Fruit fly (Drosophila melanogaster) whole organism, embryonic: ENCODE measurements around the gene CG12645.
A peak's percentile ranks its signal among the peaks of the same experiment; 100 is the strongest.

Source experiments
- ATbp ChIP-seq: fragments of 200-800 bp; sonication (Bioruptor generic); optimal IDR thresholded peaks from 2 replicates; lab custom pipeline; 2017; ENCODE audit warnings: missing biosample characterization, mild to moderate bottlenecking, missing genetic modification characterization, missing genetic modification reagents
- Asciz ChIP-seq: fragments of 200-800 bp; sonication (Bioruptor generic); optimal IDR thresholded peaks from 2 replicates; lab custom pipeline; 2017; ENCODE audit warnings: missing biosample characterization, mild to moderate bottlenecking, missing genetic modification characterization, missing genetic modification reagents
- B-H2 ChIP-seq: fragments of 200-800 bp; sonication (Bioruptor generic); optimal IDR thresholded peaks from 2 replicates; lab custom pipeline; 2018; ENCODE audit warnings: missing biosample characterization, mild to moderate bottlenecking, missing genetic modification characterization
- CG10979 ChIP-seq: fragments of 200-800 bp; sonication (Bioruptor generic); optimal IDR thresholded peaks from 2 replicates; lab custom pipeline; 2018; ENCODE audit warnings: missing biosample characterization, mild to moderate bottlenecking, missing genetic modification characterization, moderate library complexity
- CG12391 ChIP-seq: fragments of 200-800 bp; sonication (Bioruptor generic); optimal IDR thresholded peaks from 3 replicates; lab custom pipeline; 2018; ENCODE audit warnings: missing biosample characterization, mild to moderate bottlenecking, missing genetic modification characterization, moderate library complexity
- CG15269 ChIP-seq: fragments of 200-800 bp; sonication (Bioruptor generic); optimal IDR thresholded peaks from 2 replicates; lab custom pipeline; 2018; ENCODE audit warnings: missing biosample characterization, mild to moderate bottlenecking, missing genetic modification characterization, moderate library complexity
- CG15601 ChIP-seq: fragments of 200-800 bp; sonication (Bioruptor generic); optimal IDR thresholded peaks from 3 replicates; lab custom pipeline; 2019; ENCODE audit warnings: missing biosample characterization, mild to moderate bottlenecking, missing genetic modification characterization, moderate library complexity
- CG16815 ChIP-seq: fragments of 200-800 bp; sonication (Bioruptor generic); optimal IDR thresholded peaks from 3 replicates; lab custom pipeline; 2017; ENCODE audit warnings: missing biosample characterization, mild to moderate bottlenecking, missing genetic modification characterization
- CG17829 ChIP-seq: fragments of 200-800 bp; optimal IDR thresholded peaks from 2 replicates; lab custom pipeline; 2019; ENCODE audit warnings: missing biosample characterization, mild to moderate bottlenecking, missing genetic modification characterization, moderate library complexity
- CG2116 ChIP-seq: fragments of 200-800 bp; sonication (Bioruptor generic); optimal IDR thresholded peaks from 3 replicates; lab custom pipeline; 2018; ENCODE audit warnings: missing biosample characterization, mild to moderate bottlenecking, missing genetic modification characterization
- CG2120 ChIP-seq: fragments of 200-800 bp; sonication (Bioruptor generic); optimal IDR thresholded peaks from 3 replicates; lab custom pipeline; 2016; ENCODE audit warnings: missing biosample characterization, missing genetic modification characterization
- CG4360 ChIP-seq: fragments of 200-800 bp; sonication (Bioruptor generic); IDR thresholded peaks from 2 replicates; pipeline ENCODE4 v1.3.6; 2022; ENCODE audit warnings: missing biosample characterization, missing genetic modification characterization
- CG6689 ChIP-seq: fragments of 200-800 bp; sonication (Bioruptor generic); IDR thresholded peaks from 2 replicates; pipeline ENCODE4 v1.3.6; 2022; ENCODE audit warnings: missing biosample characterization, missing genetic modification characterization
- CG7556 ChIP-seq: fragments of 200-800 bp; sonication (Bioruptor generic); optimal IDR thresholded peaks from 2 replicates; lab custom pipeline; 2017; ENCODE audit warnings: missing biosample characterization, mild to moderate bottlenecking, missing genetic modification characterization
- CG7928 ChIP-seq: fragments of 200-800 bp; sonication (Bioruptor generic); optimal IDR thresholded peaks from 2 replicates; lab custom pipeline; 2017; ENCODE audit warnings: missing biosample characterization, mild to moderate bottlenecking, missing genetic modification characterization
- CG8359 ChIP-seq: fragments of 200-800 bp; sonication (Bioruptor generic); optimal IDR thresholded peaks from 2 replicates; lab custom pipeline; 2017; ENCODE audit warnings: missing biosample characterization, mild to moderate bottlenecking, missing genetic modification characterization, borderline replicate concordance
- CG9727 ChIP-seq: fragments of 200-800 bp; sonication (Bioruptor generic); optimal IDR thresholded peaks from 3 replicates; lab custom pipeline; 2017; ENCODE audit warnings: missing biosample characterization, mild to moderate bottlenecking, missing genetic modification characterization
- CoRest ChIP-seq: fragments of 200-800 bp; sonication (Bioruptor generic); optimal IDR thresholded peaks from 3 replicates; lab custom pipeline; 2018; ENCODE audit warnings: missing biosample characterization, mild to moderate bottlenecking, missing genetic modification characterization, moderate library complexity
- Dbx ChIP-seq: fragments of 200-800 bp; sonication (Bioruptor generic); IDR thresholded peaks from 3 replicates; pipeline ENCODE4 v1.3.6; 2022; ENCODE audit warnings: missing biosample characterization, missing genetic modification characterization
- Deaf1 ChIP-seq: fragments of 200-800 bp; optimal IDR thresholded peaks from 3 replicates; lab custom pipeline; 2019; ENCODE audit warnings: missing biosample characterization, mild to moderate bottlenecking, missing genetic modification characterization, moderate library complexity
- Drgx ChIP-seq: fragments of 200-800 bp; sonication (Bioruptor generic); IDR thresholded peaks from 2 replicates; pipeline ENCODE4 v1.3.6; 2022; ENCODE audit warnings: missing biosample characterization, missing genetic modification characterization
- E2f1 ChIP-seq: fragments of 200-800 bp; sonication (Bioruptor generic); IDR thresholded peaks from 2 replicates; pipeline ENCODE4 v1.3.6; 2022; ENCODE audit warnings: missing biosample characterization, missing genetic modification characterization
- Hey ChIP-seq: fragments of 200-800 bp; sonication (Bioruptor generic); optimal IDR thresholded peaks from 3 replicates; lab custom pipeline; 2018; ENCODE audit warnings: missing biosample characterization, mild to moderate bottlenecking, missing genetic modification characterization
- Meics ChIP-seq: fragments of 200-800 bp; sonication (Bioruptor generic); optimal IDR thresholded peaks from 2 replicates; lab custom pipeline; 2017; ENCODE audit warnings: missing biosample characterization, mild to moderate bottlenecking, missing genetic modification characterization
- NC2β ChIP-seq: fragments of 200-800 bp; sonication (Bioruptor generic); optimal IDR thresholded peaks from 2 replicates; lab custom pipeline; 2016; ENCODE audit warnings: missing biosample characterization, missing genetic modification characterization
- Sox102F ChIP-seq: fragments of 200-800 bp; sonication (Bioruptor generic); optimal IDR thresholded peaks from 2 replicates; lab custom pipeline; 2018; ENCODE audit warnings: missing biosample characterization, mild to moderate bottlenecking, missing genetic modification characterization, moderate library complexity
- amos ChIP-seq: fragments of 200-800 bp; sonication (Bioruptor generic); IDR thresholded peaks from 2 replicates; pipeline ENCODE4 v1.3.6; 2022; ENCODE audit warnings: missing biosample characterization, missing genetic modification characterization; ENCODE audit not compliant: partially characterized antibody
- chn ChIP-seq: fragments of 200-800 bp; sonication (Bioruptor generic); optimal IDR thresholded peaks from 2 replicates; lab custom pipeline; 2016; ENCODE audit warnings: missing biosample characterization, missing genetic modification characterization
- danr ChIP-seq: fragments of 200-800 bp; sonication (Bioruptor generic); IDR thresholded peaks from 2 replicates; pipeline ENCODE4 v1.3.6; 2022; ENCODE audit warnings: missing biosample characterization, missing genetic modification characterization
- dysf ChIP-seq: fragments of 200-800 bp; sonication (Bioruptor generic); IDR thresholded peaks from 3 replicates; pipeline ENCODE4 v1.3.6; 2022; ENCODE audit warnings: missing biosample characterization, missing genetic modification characterization
- gfzf ChIP-seq: fragments of 200-800 bp; sonication (Bioruptor generic); optimal IDR thresholded peaks from 2 replicates; lab custom pipeline; 2016; ENCODE audit warnings: missing biosample characterization, mild to moderate bottlenecking, missing genetic modification characterization, moderate library complexity
- grau ChIP-seq: fragments of 200-800 bp; optimal IDR thresholded peaks from 3 replicates; lab custom pipeline; 2019; ENCODE audit warnings: missing biosample characterization, mild to moderate bottlenecking, missing genetic modification characterization, moderate library complexity
- hkb ChIP-seq, 2 experiments: fragments of 200-800 bp in 1 of 2; fragments of >200 bp in 1 of 2; sonication (Bioruptor generic) in 1 of 2; IDR thresholded peaks in 1 of 2; optimal IDR thresholded peaks in 1 of 2; 2 replicates each; pipeline versions ENCODE4 v1.3.6 to Lab custom; 2017 to 2022; ENCODE audit warnings: missing biosample characterization in 1 of 2, missing genetic modification characterization in 1 of 2
- jing ChIP-seq: fragments of 200-800 bp; sonication (Bioruptor generic); optimal IDR thresholded peaks from 2 replicates; lab custom pipeline; 2018; ENCODE audit warnings: missing biosample characterization, mild to moderate bottlenecking, missing genetic modification characterization
- kni ChIP-seq: fragments of 200-800 bp; sonication (Bioruptor generic); optimal IDR thresholded peaks from 3 replicates; lab custom pipeline; 2017; ENCODE audit warnings: mild to moderate bottlenecking, missing biosample characterization, missing genetic modification reagents, missing genetic modification characterization
- lbe ChIP-seq: fragments of 200-800 bp; sonication (Bioruptor generic); optimal IDR thresholded peaks from 2 replicates; lab custom pipeline; 2016; ENCODE audit warnings: missing biosample characterization, mild to moderate bottlenecking, missing genetic modification characterization
- mld ChIP-seq: fragments of 200-800 bp; sonication (Bioruptor generic); IDR thresholded peaks from 3 replicates; pipeline ENCODE4 v1.3.6; 2022; ENCODE audit warnings: missing biosample characterization, missing genetic modification characterization; ENCODE audit not compliant: partially characterized antibody
- peb ChIP-seq: fragments of 200-800 bp; sonication (Bioruptor generic); IDR thresholded peaks from 2 replicates; pipeline ENCODE4 v1.3.6; 2022; ENCODE audit warnings: missing biosample characterization, missing genetic modification characterization
- repo ChIP-seq: fragments of 200-800 bp; sonication (Bioruptor generic); optimal IDR thresholded peaks from 2 replicates; lab custom pipeline; 2016; ENCODE audit warnings: missing biosample characterization, missing genetic modification characterization
- row ChIP-seq: fragments of 200-800 bp; sonication (Bioruptor generic); IDR thresholded peaks from 3 replicates; pipeline ENCODE4 v1.3.6; 2022; ENCODE audit warnings: missing biosample characterization, missing genetic modification characterization
- sima ChIP-seq: fragments of 200-800 bp; sonication (Bioruptor generic); optimal IDR thresholded peaks from 2 replicates; lab custom pipeline; 2016; ENCODE audit warnings: missing biosample characterization, missing genetic modification characterization
- sqz ChIP-seq: fragments of 200-800 bp; sonication (Bioruptor generic); optimal IDR thresholded peaks from 3 replicates; lab custom pipeline; 2018; ENCODE audit warnings: missing biosample characterization, mild to moderate bottlenecking, missing genetic modification characterization
- tna ChIP-seq: fragments of 200-800 bp; sonication (Bioruptor generic); IDR thresholded peaks from 2 replicates; pipeline ENCODE4 v1.3.6; 2022; ENCODE audit warnings: missing biosample characterization, missing genetic modification characterization; ENCODE audit not compliant: partially characterized antibody
- trem ChIP-seq: fragments of 200-800 bp; optimal IDR thresholded peaks from 3 replicates; lab custom pipeline; 2019; ENCODE audit warnings: missing biosample characterization, mild to moderate bottlenecking, missing genetic modification characterization, moderate library complexity
- twi ChIP-seq: fragments of 200-800 bp; optimal IDR thresholded peaks from 2 replicates; lab custom pipeline; 2019; ENCODE audit warnings: missing biosample characterization, mild to moderate bottlenecking, missing genetic modification characterization, moderate library complexity
- unpg ChIP-seq: fragments of 200-800 bp; sonication (Bioruptor generic); optimal IDR thresholded peaks from 3 replicates; lab custom pipeline; 2018; ENCODE audit warnings: missing biosample characterization, mild to moderate bottlenecking, missing genetic modification characterization, moderate library complexity
- zen2 ChIP-seq: fragments of 200-800 bp; sonication (Bioruptor generic); IDR thresholded peaks from 3 replicates; pipeline ENCODE4 v1.3.6; 2022; ENCODE audit warnings: missing biosample characterization, missing genetic modification characterization; ENCODE audit not compliant: partially characterized antibody

The CG12645 gene

DNA sequence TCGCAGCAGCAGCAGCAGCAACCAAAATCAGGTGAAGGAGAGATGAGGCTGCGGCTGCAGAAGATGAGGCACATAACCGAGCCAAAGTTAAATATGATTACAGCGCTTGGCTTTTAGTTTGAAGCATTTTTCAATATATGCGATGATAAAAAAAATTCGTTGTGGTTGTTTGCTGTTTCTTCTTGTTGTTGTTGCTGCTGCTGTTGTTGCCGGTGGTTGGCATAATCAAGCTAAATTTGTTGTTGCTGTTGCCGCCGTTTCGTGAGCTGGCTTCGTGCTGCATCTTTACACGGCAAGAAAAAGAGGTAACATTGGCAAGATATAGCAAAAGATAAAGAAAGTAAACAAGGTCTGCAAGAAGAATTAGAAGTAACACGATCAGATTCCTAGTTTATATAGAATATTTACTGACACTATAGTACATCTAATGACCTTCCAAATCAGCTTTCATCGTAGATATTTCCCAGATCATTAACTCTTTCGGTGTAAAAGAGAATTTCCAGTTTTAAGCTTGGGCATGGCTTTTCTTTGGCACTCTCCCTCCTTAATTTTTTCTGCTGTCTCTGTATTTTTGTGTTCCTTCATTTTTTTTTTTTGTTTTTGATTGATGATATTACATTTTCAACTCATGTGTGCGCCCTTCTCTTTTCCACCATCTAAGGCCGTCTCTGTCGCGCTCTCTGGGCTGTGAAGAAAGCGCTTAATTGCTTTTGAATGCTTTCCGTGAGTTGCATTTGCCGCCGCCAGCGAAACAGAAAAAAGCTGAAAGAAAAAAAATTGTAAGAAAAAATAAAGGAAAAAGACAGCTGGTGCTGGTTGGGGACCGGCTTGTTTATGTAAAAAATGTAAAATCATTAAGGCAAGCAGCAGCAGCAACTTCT lies 39.3 kb upstream of the CG12645 start (continued):
- peak; percentile 26 for TF ChIP-seq CG17829 (tag; lab: Kevin White, UChicago)
- TF ChIP-seq tna, result no peak
- peak; percentile 32 for TF ChIP-seq Drgx (GFP tag; lab: Robert Waterston, UW)
- no peak for TF ChIP-seq peb (GFP tag; lab: Robert Waterston, UW)
- TF ChIP-seq lbe (GFP tag; lab: Kevin White, UChicago), result peak; percentile 2
- TF ChIP-seq repo (GFP tag; lab: Kevin White, UChicago), result no peak
- no peak for TF ChIP-seq B-H2
- no peak for TF ChIP-seq Dbx
- TF ChIP-seq mld (GFP tag; lab: Robert Waterston, UW), result no peak
- no peak for TF ChIP-seq CG7928 (GFP tag; lab: Kevin White, UChicago)
- peak; percentile 44 for TF ChIP-seq ATbp (GFP tag; lab: Kevin White, UChicago)
- TF ChIP-seq NC2β (GFP tag; lab: Kevin White, UChicago), result no peak
- peak; percentile 43 for TF ChIP-seq CG12391 (tag; lab: Kevin White, UChicago)
- no peak for TF ChIP-seq CG15269 (tag; lab: Kevin White, UChicago)
- TF ChIP-seq CG10979 (tag; lab: Kevin White, UChicago), result peak; percentile 63
- peak; percentile 40 for TF ChIP-seq unpg (GFP tag; lab: Kevin White, UChicago)
- no peak for TF ChIP-seq hkb (optimal IDR thresholded peaks at IDR 0.05; lab: Kevin White, UChicago)
- 0 out of 2 replicates have a peak, but pooled peaks have one; percentile 27 for TF ChIP-seq hkb (GFP tag; IDR thresholded peaks at IDR 0.05; lab: Robert Waterston, UW)
- TF ChIP-seq Sox102F (GFP tag; lab: Kevin White, UChicago), result peak; percentile 46
- no peak for TF ChIP-seq dysf (GFP tag; lab: Robert Waterston, UW)
- no peak for TF ChIP-seq sima (GFP tag; lab: Kevin White, UChicago)
- TF ChIP-seq zen2 (GFP tag; lab: Robert Waterston, UW), result no peak
- peak; percentile 13 for TF ChIP-seq CG7556 (GFP tag; lab: Kevin White, UChicago)
- peak; percentile 11 for TF ChIP-seq trem (tag; lab: Kevin White, UChicago)
- no peak for TF ChIP-seq CG16815 (GFP tag; lab: Kevin White, UChicago)
- no peak for TF ChIP-seq Hey
- TF ChIP-seq chn (GFP tag; lab: Kevin White, UChicago), result no peak
- TF ChIP-seq CoRest, result no peak
- no peak for TF ChIP-seq gfzf
- TF ChIP-seq amos, result no peak
- peak; percentile 6 for TF ChIP-seq CG15601 (tag; lab: Kevin White, UChicago)
- TF ChIP-seq CG2120 (GFP tag; lab: Kevin White, UChicago), result no peak
- TF ChIP-seq CG6689, result no peak
- TF ChIP-seq danr, result 0 out of 2 replicates have a peak, but pooled peaks have one; percentile 8
- peak; percentile 44 for TF ChIP-seq kni
- peak; percentile 54 for TF ChIP-seq CG4360 (GFP tag; lab: Robert Waterston, UW)
- TF ChIP-seq E2f1, result no peak
- no peak for TF ChIP-seq twi (tag; lab: Kevin White, UChicago)
- TF ChIP-seq Asciz (GFP tag; lab: Kevin White, UChicago), result peak; percentile 60
- TF ChIP-seq Meics (GFP tag; lab: Kevin White, UChicago), result no peak
- peak; percentile 68 for TF ChIP-seq sqz (GFP tag; lab: Kevin White, UChicago)
- 0 out of 3 replicates have a peak, but pooled peaks have one; percentile 9 for TF ChIP-seq row
- TF ChIP-seq grau (tag; lab: Kevin White, UChicago), result peak; percentile 11
- no peak for TF ChIP-seq CG8359
- TF ChIP-seq CG2116 (GFP tag; lab: Kevin White, UChicago), result no peak
- TF ChIP-seq Deaf1, result no peak
- TF ChIP-seq CG9727, result no peak
- TF ChIP-seq jing (GFP tag; lab: Kevin White, UChicago), result no peak
